Worm (Caenorhabditis elegans) whole organism, young adult: Measurements from ENCODE around the gene C10C5.4.

Experiments used
- B0019.2 ChIP-seq: fragments of 200-800 bp; sonication (Bioruptor generic); conservative IDR thresholded peaks from 2 replicates; pipeline ENCODE4 v1.3.6; 2022; ENCODE audit warnings: missing genetic modification reagents, missing genetic modification characterization, missing compliant biosample characterization
- F10E7.11 ChIP-seq: sonication (generic microtip); optimal IDR thresholded peaks from 2 replicates; lab custom pipeline; 2017; ENCODE audit warnings: mild to moderate bottlenecking, missing genetic modification characterization, moderate library complexity, missing compliant biosample characterization
- F33H1.4 ChIP-seq: fragments of 200-800 bp; sonication (Bioruptor generic); IDR thresholded peaks from 2 replicates; pipeline ENCODE4 v1.3.6; 2022; ENCODE audit warnings: missing genetic modification reagents, missing genetic modification characterization, missing compliant biosample characterization
- F37B4.10 ChIP-seq: fragments of 200-800 bp; sonication (Bioruptor generic); IDR thresholded peaks from 2 replicates; pipeline ENCODE4 v1.3.6; 2022; ENCODE audit warnings: missing genetic modification characterization, missing compliant biosample characterization
- F49E8.2 ChIP-seq: sonication (generic microtip); optimal IDR thresholded peaks from 3 replicates; lab custom pipeline; 2017; ENCODE audit warnings: missing genetic modification characterization, mild to moderate bottlenecking, missing compliant biosample characterization, antibody characterized with exemption, moderate library complexity; ENCODE audit not compliant: insufficient read depth
- F52B5.7 ChIP-seq: sonication (generic microtip); optimal IDR thresholded peaks from 2 replicates; lab custom pipeline; 2016; ENCODE audit warnings: mild to moderate bottlenecking, missing genetic modification characterization, missing compliant biosample characterization
- F57A8.1 ChIP-seq: fragments of 200-800 bp; sonication (Bioruptor generic); optimal IDR thresholded peaks from 2 replicates; lab custom pipeline; 2018; ENCODE audit warnings: mild to moderate bottlenecking, missing genetic modification characterization, moderate library complexity, missing compliant biosample characterization
- Y79H2A.3 ChIP-seq: fragments of 200-800 bp; sonication (Bioruptor generic); conservative IDR thresholded peaks from 2 replicates; pipeline ENCODE4 v1.3.6; 2022; ENCODE audit warnings: missing genetic modification reagents, missing genetic modification characterization, missing compliant biosample characterization
- ama-1 ChIP-seq, 3 experiments: fragments of 150-350 bp in 1 of 3; sonication (generic microtip) in 2 of 3; optimal IDR thresholded peaks; 2 replicates each; lab custom pipeline; 2014 to 2018; ENCODE audit warnings: missing biosample characterization in 2 of 3, missing genetic modification characterization in 2 of 3, missing genetic modification reagents in 2 of 3
- aptf-2 ChIP-seq: fragments of 200-800 bp; sonication (Bioruptor generic); conservative IDR thresholded peaks from 2 replicates; pipeline ENCODE4 v1.3.6; 2022; ENCODE audit warnings: missing genetic modification reagents, missing genetic modification characterization, missing compliant biosample characterization
- attf-5 ChIP-seq: fragments of 200-800 bp; sonication (Bioruptor generic); optimal IDR thresholded peaks from 2 replicates; lab custom pipeline; 2018; ENCODE audit warnings: mild to moderate bottlenecking, missing genetic modification characterization, missing compliant biosample characterization
- attf-6 ChIP-seq: fragments of 200-800 bp; sonication (Bioruptor generic); IDR thresholded peaks from 2 replicates; pipeline ENCODE4 v1.3.6; 2022; ENCODE audit warnings: missing genetic modification reagents, missing genetic modification characterization, missing compliant biosample characterization
- cebp-2 ChIP-seq: fragments of 200-800 bp; sonication (Bioruptor generic); IDR thresholded peaks from 2 replicates; pipeline ENCODE4 v1.3.6; 2022; ENCODE audit warnings: missing genetic modification characterization, missing compliant biosample characterization
- ceh-27 ChIP-seq: fragments of 200-800 bp; sonication (Bioruptor generic); optimal IDR thresholded peaks from 2 replicates; lab custom pipeline; 2018; ENCODE audit warnings: mild to moderate bottlenecking, missing genetic modification characterization, moderate library complexity, missing compliant biosample characterization
- ceh-58 ChIP-seq: fragments of 200-800 bp; sonication (Bioruptor generic); IDR thresholded peaks from 2 replicates; pipeline ENCODE4 v1.3.6; 2022; ENCODE audit warnings: missing genetic modification characterization, missing compliant biosample characterization
- ceh-79 ChIP-seq: sonication (generic microtip); optimal IDR thresholded peaks from 2 replicates; lab custom pipeline; 2017; ENCODE audit warnings: mild to moderate bottlenecking, missing genetic modification characterization, missing compliant biosample characterization
- ceh-91 ChIP-seq: fragments of 200-800 bp; sonication (Bioruptor generic); IDR thresholded peaks from 2 replicates; pipeline ENCODE4 v1.3.6; 2022; ENCODE audit warnings: missing genetic modification reagents, missing genetic modification characterization, missing compliant biosample characterization
- chd-7 ChIP-seq: sonication (generic microtip); optimal IDR thresholded peaks from 2 replicates; lab custom pipeline; 2016; ENCODE audit warnings: mild to moderate bottlenecking, missing genetic modification characterization, moderate library complexity, missing compliant biosample characterization
- die-1 ChIP-seq: sonication (generic microtip); optimal IDR thresholded peaks from 2 replicates; lab custom pipeline; 2016; ENCODE audit warnings: missing genotype, mild to moderate bottlenecking, missing genetic modification characterization, missing compliant biosample characterization
- ekl-4 ChIP-seq: fragments of 200-800 bp; sonication (Bioruptor generic); IDR thresholded peaks from 2 replicates; pipeline ENCODE4 v1.3.6; 2022; ENCODE audit warnings: missing genetic modification reagents, missing genetic modification characterization, missing compliant biosample characterization
- fkh-3 ChIP-seq: sonication (generic microtip); optimal IDR thresholded peaks from 2 replicates; lab custom pipeline; 2016; ENCODE audit warnings: mild to moderate bottlenecking, missing genetic modification characterization, missing compliant biosample characterization
- gei-17 ChIP-seq: fragments of 200-800 bp; sonication (Bioruptor generic); optimal IDR thresholded peaks from 2 replicates; lab custom pipeline; 2018; ENCODE audit warnings: mild to moderate bottlenecking, missing genetic modification characterization, missing compliant biosample characterization
- hlh-12 ChIP-seq: sonication (generic microtip); optimal IDR thresholded peaks from 2 replicates; lab custom pipeline; 2016; ENCODE audit warnings: missing genetic modification characterization, missing compliant biosample characterization
- hmg-20 ChIP-seq: fragments of 200-800 bp; sonication (Bioruptor generic); IDR thresholded peaks from 2 replicates; pipeline ENCODE4 v1.3.6; 2022; ENCODE audit warnings: missing genetic modification reagents, missing genetic modification characterization, missing compliant biosample characterization
- hsf-1 ChIP-seq: fragments of 200-800 bp; sonication (Bioruptor generic); IDR thresholded peaks from 2 replicates; pipeline ENCODE4 v1.3.6; 2022; ENCODE audit warnings: missing genetic modification reagents, missing genetic modification characterization, missing compliant biosample characterization
- lin-40 ChIP-seq: sonication (generic microtip); optimal IDR thresholded peaks from 2 replicates; lab custom pipeline; 2016; ENCODE audit warnings: missing genetic modification characterization, mild to moderate bottlenecking, missing compliant biosample characterization, missing genotype, missing genetic modification reagents
- lsl-1 ChIP-seq: fragments of 200-800 bp; sonication (Bioruptor generic); optimal IDR thresholded peaks from 2 replicates; lab custom pipeline; 2018; ENCODE audit warnings: mild to moderate bottlenecking, missing genetic modification characterization, moderate library complexity, missing compliant biosample characterization
- lsy-27 ChIP-seq: sonication (generic microtip); optimal IDR thresholded peaks from 2 replicates; lab custom pipeline; 2017; ENCODE audit warnings: missing genetic modification characterization, mild to moderate bottlenecking, missing compliant biosample characterization, antibody characterized with exemption, missing genotype, borderline replicate concordance; ENCODE audit not compliant: insufficient read depth
- madf-6 ChIP-seq: fragments of 200-800 bp; sonication (Bioruptor generic); IDR thresholded peaks from 2 replicates; pipeline ENCODE4 v1.3.6; 2022; ENCODE audit warnings: missing genetic modification reagents, missing genetic modification characterization, missing compliant biosample characterization
- madf-8 ChIP-seq: fragments of 200-800 bp; sonication (Bioruptor generic); conservative IDR thresholded peaks from 2 replicates; pipeline ENCODE4 v1.3.6; 2022; ENCODE audit warnings: missing genetic modification reagents, missing genetic modification characterization, missing compliant biosample characterization
- mcd-1 ChIP-seq: fragments of 200-800 bp; sonication (Bioruptor generic); IDR thresholded peaks from 2 replicates; pipeline ENCODE4 v1.3.6; 2022; ENCODE audit warnings: missing genetic modification reagents, missing genetic modification characterization, missing compliant biosample characterization
- nfya-1 ChIP-seq: sonication (generic microtip); optimal IDR thresholded peaks from 2 replicates; lab custom pipeline; 2017; ENCODE audit warnings: antibody characterized with exemption, missing compliant biosample characterization, missing genetic modification characterization, borderline replicate concordance; ENCODE audit not compliant: insufficient read depth
- nhr-80 ChIP-seq: sonication (generic microtip); optimal IDR thresholded peaks from 2 replicates; lab custom pipeline; 2016; ENCODE audit warnings: missing genetic modification characterization, missing compliant biosample characterization
- rpc-1 ChIP-seq, 2 experiments: fragments of 150-350 bp in 1 of 2; sonication (generic microtip) in 1 of 2; optimal IDR thresholded peaks; 2 replicates each; lab custom pipeline; 2014 to 2018; ENCODE audit warnings: missing biosample characterization in 1 of 2, missing genetic modification characterization in 1 of 2, missing genetic modification reagents in 1 of 2, missing genotype in 1 of 2
- sdz-38 ChIP-seq: sonication (generic microtip); optimal IDR thresholded peaks from 2 replicates; lab custom pipeline; 2016; ENCODE audit warnings: missing genotype, missing genetic modification characterization, missing compliant biosample characterization
- snpc-1.3 ChIP-seq: sonication (generic microtip); optimal IDR thresholded peaks from 2 replicates; lab custom pipeline; 2017; ENCODE audit warnings: missing genetic modification characterization, mild to moderate bottlenecking, missing compliant biosample characterization, antibody characterized with exemption, moderate library complexity, missing genotype, missing genetic modification reagents; ENCODE audit not compliant: insufficient read depth
- snpc-3.4 ChIP-seq: sonication (generic microtip); optimal IDR thresholded peaks from 2 replicates; lab custom pipeline; 2017; ENCODE audit warnings: missing genetic modification characterization, mild to moderate bottlenecking, missing compliant biosample characterization, antibody characterized with exemption, moderate library complexity, missing genotype, missing genetic modification reagents
- unc-62 ChIP-seq: fragments of 150-350 bp; optimal IDR thresholded peaks from 2 replicates; lab custom pipeline; 2014; ENCODE audit warnings: missing biosample characterization, missing genetic modification reagents, missing genetic modification characterization
- zfh-2 ChIP-seq: fragments of 200-800 bp; sonication (Bioruptor generic); conservative IDR thresholded peaks from 2 replicates; pipeline ENCODE4 v1.3.6; 2022; ENCODE audit warnings: missing genetic modification reagents, missing genetic modification characterization, missing compliant biosample characterization
- ztf-18 ChIP-seq: sonication (generic microtip); optimal IDR thresholded peaks from 2 replicates; lab custom pipeline; 2016; ENCODE audit warnings: missing genotype, mild to moderate bottlenecking, missing genetic modification characterization, missing compliant biosample characterization
- ztf-6 ChIP-seq: fragments of 200-800 bp; sonication (Bioruptor generic); IDR thresholded peaks from 2 replicates; pipeline ENCODE4 v1.3.6; 2022; ENCODE audit warnings: missing genetic modification reagents, missing genetic modification characterization, missing compliant biosample characterization

C10C5.4 gene

DNA sequence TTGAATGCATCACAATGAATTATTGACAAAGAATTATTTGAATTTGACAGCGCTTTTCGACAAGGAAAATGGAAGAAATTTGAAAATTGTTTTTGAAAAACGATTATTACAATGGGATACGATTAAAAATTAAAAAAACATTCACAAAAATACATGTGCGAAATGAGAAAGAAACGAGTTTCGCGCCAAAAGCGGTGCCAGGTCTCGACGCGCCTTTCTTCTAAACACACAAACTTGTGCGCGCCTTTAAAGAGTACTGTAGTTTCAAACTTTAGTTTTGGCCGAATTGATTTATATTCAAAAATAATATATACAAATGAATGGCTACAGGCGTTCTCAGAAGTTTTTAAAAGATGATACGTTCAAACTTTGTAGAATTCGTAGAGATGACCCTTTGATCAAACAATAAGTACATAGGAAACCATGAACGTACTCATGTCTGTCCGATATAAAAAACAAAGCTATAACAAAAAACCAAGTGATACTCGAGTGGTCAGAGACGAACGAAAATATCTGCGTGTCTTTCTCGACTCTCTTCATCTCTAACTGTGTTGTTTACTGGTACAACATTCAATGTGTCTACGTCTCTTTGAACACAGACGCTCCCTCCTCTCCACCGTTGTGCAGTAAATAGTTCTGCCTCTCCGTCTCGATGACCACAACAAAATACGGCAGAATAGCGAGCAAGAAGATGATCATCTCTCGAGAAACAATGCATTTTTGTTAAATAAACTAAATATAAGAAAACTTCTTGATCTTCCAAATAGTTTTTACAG, 10.3 kb upstream of the C10C5.4 start (continued):
- TF ChIP-seq ztf-6 (GFP tag; lab: Robert Waterston, UW) (no peak), hsf-1 (GFP tag; lab: Robert Waterston, UW) (0 out of 2 replicates have a peak, but pooled peaks have one; percentile 16), fkh-3 (tag; lab: Kevin White, UChicago) (no peak), ceh-79 (tag; lab: Kevin White, UChicago) (no peak), lsl-1 (GFP tag; lab: Kevin White, UChicago) (peak; percentile 90), unc-62 (GFP tag; lab: Kevin White, UChicago) (no peak), hmg-20 (GFP tag; lab: Robert Waterston, UW) (no peak), zfh-2 (GFP tag; lab: Robert Waterston, UW) (no peak), madf-6 (peak; percentile 96), F33H1.4 (peak; percentile 90), F57A8.1 (GFP tag; lab: Kevin White, UChicago) (no peak), cebp-2 (GFP tag; lab: Robert Waterston, UW) (no peak), lsy-27 (tag; lab: Kevin White, UChicago) (no peak), nfya-1 (tag; lab: Kevin White, UChicago) (no peak), chd-7 (tag; lab: Kevin White, UChicago) (no peak), snpc-3.4 (tag; lab: Kevin White, UChicago) (peak; percentile 70), lin-40 (tag; lab: Kevin White, UChicago) (peak; percentile 8), snpc-1.3 (tag; lab: Kevin White, UChicago) (peak; percentile 67), sdz-38 (tag; lab: Kevin White, UChicago) (no peak), ama-1 (optimal IDR thresholded peaks at IDR 0.05; lab: Kevin White, UChicago) (no peak), ama-1 (GFP tag; optimal IDR thresholded peaks at IDR 0.05; lab: Kevin White, UChicago) (no peak), nhr-80 (peak; percentile 15), F10E7.11 (tag; lab: Kevin White, UChicago) (no peak), Y79H2A.3 (GFP tag; lab: Robert Waterston, UW) (no peak), ztf-18 (tag; lab: Kevin White, UChicago) (no peak), F52B5.7 (tag; lab: Kevin White, UChicago) (no peak), B0019.2 (GFP tag; lab: Robert Waterston, UW) (peak; percentile 20; the same call in 1 of the 2 replicates), ekl-4 (GFP tag; lab: Robert Waterston, UW) (peak; percentile 31; the same call in 1 of the 2 replicates), F37B4.10 (GFP tag; lab: Robert Waterston, UW) (no peak), ceh-91 (GFP tag; lab: Robert Waterston, UW) (peak; percentile 76), ceh-58 (no peak), F49E8.2 (tag; lab: Kevin White, UChicago) (peak; percentile 42), gei-17 (GFP tag; lab: Kevin White, UChicago) (no peak), ceh-27 (GFP tag; lab: Kevin White, UChicago) (peak; percentile 24), aptf-2 (GFP tag; lab: Robert Waterston, UW) (no peak), attf-5 (GFP tag; lab: Kevin White, UChicago) (peak; percentile 10), mcd-1 (peak; percentile 35; the same call in 1 of the 2 replicates), hlh-12 (tag; lab: Kevin White, UChicago) (no peak), attf-6 (GFP tag; lab: Robert Waterston, UW) (0 out of 2 replicates have a peak, but pooled peaks have one; percentile 22), madf-8 (GFP tag; lab: Robert Waterston, UW) (peak; percentile 82), die-1 (tag; lab: Kevin White, UChicago) (no peak), rpc-1 (optimal IDR thresholded peaks at IDR 0.05; lab: Kevin White, UChicago) (no peak), rpc-1 (tag; optimal IDR thresholded peaks at IDR 0.05; lab: Kevin White, UChicago) (no peak)
